Worm (Caenorhabditis elegans) whole organism, L4/young adult: ENCODE results near the gene Y41C4A.7.

Source experiments
- W03F9.2 ChIP-seq: fragments of 150-350 bp; optimal IDR thresholded peaks from 2 replicates; lab custom pipeline; 2014; ENCODE audit warnings: missing biosample characterization, missing genetic modification characterization
- dao-5 ChIP-seq: sonication (generic microtip); optimal IDR thresholded peaks from 2 replicates; lab custom pipeline; 2016; ENCODE audit warnings: missing genotype, missing genetic modification characterization, moderate library complexity, missing compliant biosample characterization
- him-1 ChIP-seq: sonication (generic microtip); optimal IDR thresholded peaks from 2 replicates; lab custom pipeline; 2016; ENCODE audit warnings: missing genotype, missing genetic modification reagents, missing genetic modification characterization, missing compliant biosample characterization

- TF ChIP-seq W03F9.2 (tag; lab: Kevin White, UChicago) (no peak), him-1 (tag; lab: Kevin White, UChicago) (no peak), dao-5 (tag; lab: Kevin White, UChicago) (no peak)
Measured at ce11 chrIII:11737527-11737926, 38.9 kb downstream of the Y41C4A.7 start, which contains the start of gene sup-1.
